Fruit fly (Drosophila melanogaster): ENCODE measurements around the gene obst-H.
A peak's percentile ranks its signal among the peaks of the same experiment; 100 is the strongest.

The obst-H gene

dm6 chr3L:15529143-15529542 lies at the start of gene obst-H:
TSS of gene obst-H (minus strand) at chr3L:15529243.
- peak; percentile 7 for TF ChIP-seq sens (GFP tag)
- TF ChIP-seq CG10979 (tag; optimal IDR thresholded peaks at IDR 0.05): no peak
- TF ChIP-seq mld (GFP tag; IDR thresholded peaks at IDR 0.05; ENCODE audit: partially characterized antibody): no peak
- no peak for TF ChIP-seq CG1602 (GFP tag; optimal IDR thresholded peaks at IDR 0.05)

- TF ChIP-seq NC2α (GFP tag; optimal IDR thresholded peaks at IDR 0.05): no peak
- TF ChIP-seq CG9727 (GFP tag; optimal IDR thresholded peaks at IDR 0.05): no peak
- TF ChIP-seq Doc3 (GFP tag; IDR thresholded peaks at IDR 0.05; ENCODE audit: partially characterized antibody): peak; percentile 28; the same call in 1 of the 3 replicates
- no peak for TF ChIP-seq CrebB (tag; optimal IDR thresholded peaks at IDR 0.05)
- TF ChIP-seq kni (GFP tag; optimal IDR thresholded peaks at IDR 0.05): no peak
- peak; percentile 55 for TF ChIP-seq MESR4 (GFP tag; optimal IDR thresholded peaks at IDR 0.05)
- no peak for TF ChIP-seq CG16813 (GFP tag; IDR thresholded peaks at IDR 0.05; ENCODE audit: partially characterized antibody)
- no peak for TF ChIP-seq corto (GFP tag; optimal IDR thresholded peaks at IDR 0.05)
- no peak for TF ChIP-seq Med (GFP tag)
- no peak for TF ChIP-seq NFAT (GFP tag; IDR thresholded peaks at IDR 0.05)
- no peak for TF ChIP-seq CG14667 (GFP tag; IDR thresholded peaks at IDR 0.05)
- TF ChIP-seq zen2 (GFP tag; IDR thresholded peaks at IDR 0.05; ENCODE audit: partially characterized antibody): 0 out of 3 replicates have a peak, but pooled peaks have one; percentile 48
- peak in 1 of 2 experiments; percentile 69 for TF ChIP-seq crp (GFP tag; optimal IDR thresholded peaks at IDR 0.05)
- TF ChIP-seq Myb (GFP tag; optimal IDR thresholded peaks at IDR 0.05): no peak
- no peak for TF ChIP-seq TFAM (GFP tag; optimal IDR thresholded peaks at IDR 0.05)
- peak; percentile 41; the same call in 1 of the 2 replicates for TF ChIP-seq Scr (GFP tag; IDR thresholded peaks at IDR 0.05; ENCODE audit: partially characterized antibody)
- TF ChIP-seq pzg (GFP tag; optimal IDR thresholded peaks at IDR 0.05): peak; percentile 11
- no peak for TF ChIP-seq ash1 (GFP tag; optimal IDR thresholded peaks at IDR 0.05)
- no peak for TF ChIP-seq gt (GFP tag; IDR thresholded peaks at IDR 0.05)
- TF ChIP-seq usp (GFP tag; optimal IDR thresholded peaks at IDR 0.05): no peak
- TF ChIP-seq CG2120 (GFP tag; optimal IDR thresholded peaks at IDR 0.05): no peak
- no peak for TF ChIP-seq caup (GFP tag; optimal IDR thresholded peaks at IDR 0.05; ENCODE audit: severe bottlenecking)
- TF ChIP-seq phol (tag; optimal IDR thresholded peaks at IDR 0.05): no peak
- no peak for TF ChIP-seq CG7357 (GFP tag; IDR thresholded peaks at IDR 0.05)
- TF ChIP-seq CG34224 (GFP tag; IDR thresholded peaks at IDR 0.05; ENCODE audit: partially characterized antibody): peak; percentile 61; the same call in 2 of the 3 replicates
- TF ChIP-seq YL-1 (GFP tag; optimal IDR thresholded peaks at IDR 0.05): peak; percentile 31
- no peak for TF ChIP-seq br (optimal IDR thresholded peaks at IDR 0.05)
- TF ChIP-seq CG2129 (GFP tag; IDR thresholded peaks at IDR 0.05; ENCODE audit: partially characterized antibody): no peak
- no peak for TF ChIP-seq bcd (GFP tag; optimal IDR thresholded peaks at IDR 0.05)
- no peak for TF ChIP-seq az2 (GFP tag; optimal IDR thresholded peaks at IDR 0.05)
- TF ChIP-seq sna (GFP tag; IDR thresholded peaks at IDR 0.05; ENCODE audit: partially characterized antibody): 0 out of 2 replicates have a peak, but pooled peaks have one; percentile 23
- no peak for TF ChIP-seq CG13424 (tag; optimal IDR thresholded peaks at IDR 0.05)
- no peak for TF ChIP-seq CG15011 (GFP tag; optimal IDR thresholded peaks at IDR 0.05)
- TF ChIP-seq Dp (GFP tag; optimal IDR thresholded peaks at IDR 0.05): peak; percentile 52
- no peak for TF ChIP-seq CG14860 (GFP tag; IDR thresholded peaks at IDR 0.05; ENCODE audit: partially characterized antibody)
- no peak for TF ChIP-seq CG1832 (GFP tag; optimal IDR thresholded peaks at IDR 0.05)
- peak; percentile 26 for TF ChIP-seq CG2116 (GFP tag; optimal IDR thresholded peaks at IDR 0.05)
- no peak for TF ChIP-seq sc (optimal IDR thresholded peaks at IDR 0.05)
- TF ChIP-seq sc (GFP tag; optimal IDR thresholded peaks at IDR 0.05): no peak
- TF ChIP-seq CG6654 (GFP tag; optimal IDR thresholded peaks at IDR 0.05): no peak
- no peak for TF ChIP-seq Ets97D (GFP tag; optimal IDR thresholded peaks at IDR 0.05)
- TF ChIP-seq trem (tag; optimal IDR thresholded peaks at IDR 0.05): peak; percentile 22
- TF ChIP-seq dmrt11E (tag; optimal IDR thresholded peaks at IDR 0.05): no peak
- TF ChIP-seq Dbx (GFP tag; IDR thresholded peaks at IDR 0.05): no peak
- no peak for TF ChIP-seq CG32772 (GFP tag; IDR thresholded peaks at IDR 0.05)
Measured at dm6 chr3L:15576357-15576756, 47.3 kb upstream of the obst-H start, which contains the start of gene Ufsp2. TSS of gene Ufsp2 (plus strand) at chr3L:15576570.

Data from whole organism, embryonic.